Worm (Caenorhabditis elegans) whole organism, late embryonic: ENCODE data around the gene B0403.3.

ENCODE experiments used
- K02D7.2 ChIP-seq: sonication (generic microtip); optimal IDR thresholded peaks from 2 replicates; lab custom pipeline; 2017; ENCODE audit warnings: mild to moderate bottlenecking, missing genetic modification characterization, missing compliant biosample characterization
- Y22D7AL.16 ChIP-seq: sonication (generic microtip); optimal IDR thresholded peaks from 2 replicates; lab custom pipeline; 2016; ENCODE audit warnings: missing genetic modification characterization, missing compliant biosample characterization
- ama-1 ChIP-seq: fragments of 150-350 bp; optimal IDR thresholded peaks from 2 replicates; lab custom pipeline; 2014
- ceh-14 ChIP-seq: sonication (generic microtip); optimal IDR thresholded peaks from 2 replicates; lab custom pipeline; 2016; ENCODE audit warnings: missing genotype, missing genetic modification characterization, missing compliant biosample characterization
- ceh-45 ChIP-seq: fragments of 200-800 bp; sonication (Bioruptor generic); IDR thresholded peaks from 2 replicates; pipeline ENCODE4 v1.3.6; 2022; ENCODE audit warnings: missing genetic modification reagents, missing genetic modification characterization, missing compliant biosample characterization
- ceh-9 ChIP-seq: sonication (generic microtip); optimal IDR thresholded peaks from 2 replicates; lab custom pipeline; 2016; ENCODE audit warnings: mild to moderate bottlenecking, missing genetic modification characterization, inconsistent platforms, missing compliant biosample characterization
- elt-2 ChIP-seq: sonication (generic microtip); optimal IDR thresholded peaks from 2 replicates; lab custom pipeline; 2016; ENCODE audit warnings: missing genetic modification reagents, missing genetic modification characterization, missing compliant biosample characterization
- fkh-10 ChIP-seq: fragments of 150-350 bp; optimal IDR thresholded peaks from 2 replicates; lab custom pipeline; 2014; ENCODE audit warnings: missing biosample characterization, missing genetic modification reagents, missing genetic modification characterization
- hlh-6 ChIP-seq: sonication (generic microtip); optimal IDR thresholded peaks from 2 replicates; lab custom pipeline; 2016; ENCODE audit warnings: missing genotype, missing genetic modification characterization, missing compliant biosample characterization
- lin-11 ChIP-seq: fragments of 200-800 bp; sonication (Bioruptor generic); optimal IDR thresholded peaks from 2 replicates; lab custom pipeline; 2018; ENCODE audit warnings: mild to moderate bottlenecking, missing genetic modification characterization, missing compliant biosample characterization
- nhr-11 ChIP-seq: fragments of 150-350 bp; optimal IDR thresholded peaks from 2 replicates; lab custom pipeline; 2014; ENCODE audit warnings: missing biosample characterization, missing genetic modification characterization
- pat-9 ChIP-seq: fragments of 200-800 bp; sonication (Bioruptor generic); optimal IDR thresholded peaks from 2 replicates; lab custom pipeline; 2018; ENCODE audit warnings: mild to moderate bottlenecking, missing genetic modification characterization, moderate library complexity, missing compliant biosample characterization
- pha-4 ChIP-seq: fragments of 150-350 bp; optimal IDR thresholded peaks from 2 replicates; lab custom pipeline; 2018; ENCODE audit warnings: missing biosample characterization, missing genetic modification reagents, missing genetic modification characterization

ce11 chrX:7057357-7057756, 5.8 kb downstream of the B0403.3 start, which contains the start of gene B0403.5:
- no peak for TF ChIP-seq ama-1 (lab: Kevin White, UChicago)
- no peak for TF ChIP-seq nhr-11
- no peak for TF ChIP-seq fkh-10 (GFP tag; lab: Kevin White, UChicago)
- TF ChIP-seq ceh-14 (tag; lab: Kevin White, UChicago) = no peak
- TF ChIP-seq pha-4 = no peak
- no peak for TF ChIP-seq elt-2 (tag; lab: Kevin White, UChicago)
- TF ChIP-seq hlh-6 (tag; lab: Kevin White, UChicago) = no peak
- no peak for TF ChIP-seq ceh-45 (GFP tag; lab: Robert Waterston, UW)
- no peak for TF ChIP-seq ceh-9
- no peak for TF ChIP-seq K02D7.2 (tag; lab: Kevin White, UChicago)
- TF ChIP-seq pat-9 (tag; lab: Kevin White, UChicago) = no peak
- no peak for TF ChIP-seq Y22D7AL.16 (tag; lab: Kevin White, UChicago)
- TF ChIP-seq lin-11 (tag; lab: Kevin White, UChicago) = no peak
